Worm (Caenorhabditis elegans) whole organism, L4 larva: ENCODE data around the gene chil-16.
A peak's percentile ranks its signal among the peaks of the same experiment; 100 is the strongest.

ENCODE experiments used
- F10B5.3 ChIP-seq: sonication (generic microtip); optimal IDR thresholded peaks from 2 replicates; lab custom pipeline; 2016; ENCODE audit warnings: mild to moderate bottlenecking, missing genetic modification characterization, missing compliant biosample characterization
- mdt-29 ChIP-seq: fragments of 200-800 bp; sonication (Bioruptor generic); IDR thresholded peaks from 2 replicates; pipeline ENCODE4 v1.3.6; 2022; ENCODE audit warnings: missing genetic modification reagents, missing genetic modification characterization, missing compliant biosample characterization
- nhr-11 ChIP-seq: fragments of 150-350 bp; optimal IDR thresholded peaks from 2 replicates; lab custom pipeline; 2014; ENCODE audit warnings: missing biosample characterization, missing genetic modification characterization
- tag-97 ChIP-seq: fragments of 200-800 bp; sonication (Bioruptor generic); IDR thresholded peaks from 2 replicates; pipeline ENCODE4 v1.3.6; 2022; ENCODE audit warnings: missing genetic modification characterization, missing compliant biosample characterization
- unc-62 ChIP-seq, 3 experiments: fragments of 150-350 bp in 1 of 3; sonication (generic microtip); optimal IDR thresholded peaks in 2 of 3; peaks in 1 of 3; 1 replicate in 1 of 3; 2 replicates in 2 of 3; lab custom pipeline; 2014 to 2017; ENCODE audit warnings: missing biosample characterization in 3 of 3, missing genetic modification characterization in 3 of 3, missing genetic modification reagents in 3 of 3, missing genotype in 1 of 3

DNA sequence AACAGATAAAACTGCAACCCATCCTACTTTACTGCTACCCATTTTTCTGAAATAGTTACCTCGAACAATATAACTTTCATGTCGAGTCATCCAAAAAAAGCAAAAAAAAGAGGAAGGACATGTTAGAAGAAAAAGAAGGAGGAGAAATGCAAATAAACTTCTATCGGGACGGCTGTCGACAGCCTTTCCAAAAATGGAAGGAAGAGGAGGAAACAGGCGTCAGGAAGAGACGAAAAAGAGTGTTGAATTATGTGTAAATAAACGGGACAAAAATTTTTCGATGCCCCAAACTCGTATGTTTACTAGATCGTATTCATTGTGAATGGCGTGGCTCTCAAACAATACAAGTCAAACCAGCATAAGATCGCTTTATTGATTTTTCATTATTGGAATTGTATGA is 14.1 kb downstream of the chil-16 start, which contains the start of gene M176.5:
- TF ChIP-seq F10B5.3 (tag; lab: Kevin White, UChicago) (no peak), tag-97 (GFP tag; lab: Robert Waterston, UW) (no peak), mdt-29 (GFP tag; lab: Robert Waterston, UW) (no peak), unc-62 (GFP tag; optimal IDR thresholded peaks at IDR 0.05 in 1 of 2; lab: Kevin White, UChicago) (peak in 1 of 2 experiments; percentile 44), unc-62 (tag; optimal IDR thresholded peaks at IDR 0.05; lab: Kevin White, UChicago) (no peak), nhr-11 (tag; lab: Kevin White, UChicago) (no peak)
